Worm (Caenorhabditis elegans): ENCODE results near the gene Y38E10A.33.

- TF ChIP-seq pha-4 (tag; optimal IDR thresholded peaks at IDR 0.05) (no peak), nhr-12 (tag; optimal IDR thresholded peaks at IDR 0.05) (no peak), nhr-67 (tag; optimal IDR thresholded peaks at IDR 0.05) (no peak), nhr-25 (tag; optimal IDR thresholded peaks at IDR 0.05) (no peak), elt-3 (tag; optimal IDR thresholded peaks at IDR 0.05) (no peak), ama-1 (optimal IDR thresholded peaks at IDR 0.05) (no peak), snpc-4 (tag; optimal IDR thresholded peaks at IDR 0.05) (no peak), lsy-12 (tag; optimal IDR thresholded peaks at IDR 0.05) (no peak), ceh-16 (tag; optimal IDR thresholded peaks at IDR 0.05) (no peak), zag-1 (tag; optimal IDR thresholded peaks at IDR 0.05) (no peak), fos-1 (tag; optimal IDR thresholded peaks at IDR 0.05) (no peak), tbx-2 (tag; optimal IDR thresholded peaks at IDR 0.05) (no peak), unc-62 (GFP tag; optimal IDR thresholded peaks at IDR 0.05) (no peak)
These were observed 13.2 kb upstream of the Y38E10A.33 start for ce11 chrII:12692694-12693093.
